Worm (Caenorhabditis elegans) whole organism, L1 larva: ENCODE data around the gene capg-2.

Experiments used
- C16A3.4 ChIP-seq: fragments of 150-350 bp; optimal IDR thresholded peaks from 2 replicates; lab custom pipeline; 2014; ENCODE audit warnings: missing biosample characterization, missing genetic modification characterization
- C34B4.2 ChIP-seq: sonication (generic microtip); optimal IDR thresholded peaks from 2 replicates; lab custom pipeline; 2017; ENCODE audit warnings: mild to moderate bottlenecking, missing genetic modification characterization, missing compliant biosample characterization
- Y116A8C.19 ChIP-seq: sonication (generic microtip); optimal IDR thresholded peaks from 2 replicates; lab custom pipeline; 2016; ENCODE audit warnings: missing compliant biosample characterization, missing genetic modification characterization, borderline replicate concordance
- alr-1 ChIP-seq: fragments of 200-800 bp; sonication (Bioruptor generic); optimal IDR thresholded peaks from 2 replicates; lab custom pipeline; 2018; ENCODE audit warnings: borderline replicate concordance, mild to moderate bottlenecking, missing genetic modification characterization, missing compliant biosample characterization
- aly-2 ChIP-seq: fragments of 150-350 bp; optimal IDR thresholded peaks from 2 replicates; lab custom pipeline; 2014; ENCODE audit warnings: missing biosample characterization, missing genetic modification characterization
- ama-1 ChIP-seq: fragments of 150-350 bp; optimal IDR thresholded peaks from 2 replicates; lab custom pipeline; 2014
- ceh-82 ChIP-seq, 3 experiments: fragments of 150-350 bp in 1 of 3; sonication (generic microtip) in 2 of 3; optimal IDR thresholded peaks; 2 replicates each; lab custom pipeline; 2014 to 2017; ENCODE audit warnings: missing biosample characterization in 3 of 3, missing genetic modification characterization in 3 of 3
- ceh-88 ChIP-seq: fragments of 200-800 bp; sonication (Bioruptor generic); IDR thresholded peaks from 2 replicates; pipeline ENCODE4 v1.3.6; 2022; ENCODE audit warnings: missing genetic modification characterization, missing compliant biosample characterization
- ceh-90 ChIP-seq: sonication (generic microtip); optimal IDR thresholded peaks from 2 replicates; lab custom pipeline; 2016; ENCODE audit warnings: missing genetic modification characterization, missing compliant biosample characterization
- ces-1 ChIP-seq: fragments of 150-350 bp; optimal IDR thresholded peaks from 2 replicates; lab custom pipeline; 2014; ENCODE audit warnings: missing biosample characterization, missing genetic modification reagents, missing genetic modification characterization
- dpl-1 ChIP-seq, 3 experiments: fragments of 150-350 bp in 2 of 3; sonication (generic microtip) in 1 of 3; optimal IDR thresholded peaks; 2 replicates each; lab custom pipeline; 2014 to 2017; ENCODE audit warnings: missing biosample characterization in 3 of 3, missing genetic modification characterization in 3 of 3, missing genetic modification reagents in 3 of 3
- dsc-1 ChIP-seq: sonication (generic microtip); optimal IDR thresholded peaks from 2 replicates; lab custom pipeline; 2016; ENCODE audit warnings: mild to moderate bottlenecking, missing genetic modification characterization, missing compliant biosample characterization
- efl-1 ChIP-seq, 4 experiments: fragments of 150-350 bp; optimal IDR thresholded peaks in 3 of 4; peaks in 1 of 4; 1 replicate in 1 of 4; 2 replicates in 3 of 4; lab custom pipeline; 2014; ENCODE audit warnings: missing biosample characterization in 2 of 4, missing genetic modification characterization in 2 of 4, missing genetic modification reagents in 2 of 4
- efl-3 ChIP-seq: fragments of 200-800 bp; sonication (Bioruptor generic); optimal IDR thresholded peaks from 2 replicates; lab custom pipeline; 2018; ENCODE audit warnings: mild to moderate bottlenecking, missing genetic modification characterization, missing compliant biosample characterization
- egl-27 ChIP-seq, 2 experiments: fragments of 150-350 bp in 1 of 2; sonication (generic microtip); optimal IDR thresholded peaks; 3 replicates each; lab custom pipeline; 2017 to 2018; ENCODE audit warnings: missing biosample characterization in 2 of 2, missing genetic modification characterization in 2 of 2, missing genetic modification reagents in 2 of 2
- elt-2 ChIP-seq: sonication (generic microtip); optimal IDR thresholded peaks from 2 replicates; lab custom pipeline; 2016; ENCODE audit warnings: missing genetic modification characterization, mild to moderate bottlenecking, inconsistent platforms, missing compliant biosample characterization, missing genetic modification reagents
- elt-3 ChIP-seq, 6 experiments: fragments of 150-350 bp in 1 of 6; sonication (generic microtip); optimal IDR thresholded peaks; 2 replicates each; lab custom pipeline; 2017 to 2018; ENCODE audit warnings: missing biosample characterization in 6 of 6, missing genetic modification characterization in 6 of 6, inconsistent platforms in 1 of 6
- fkh-10 ChIP-seq: sonication (generic microtip); optimal IDR thresholded peaks from 2 replicates; lab custom pipeline; 2017; ENCODE audit warnings: missing biosample characterization, missing genetic modification reagents, missing genetic modification characterization
- grh-1 ChIP-seq: fragments of 200-800 bp; sonication (Bioruptor generic); IDR thresholded peaks from 2 replicates; pipeline ENCODE4 v1.3.6; 2022; ENCODE audit warnings: missing genetic modification reagents, missing genetic modification characterization, missing compliant biosample characterization
- hlh-17 ChIP-seq: fragments of 200-800 bp; sonication (Bioruptor generic); optimal IDR thresholded peaks from 2 replicates; lab custom pipeline; 2018; ENCODE audit warnings: missing genetic modification characterization, mild to moderate bottlenecking, missing compliant biosample characterization, moderate library complexity, borderline replicate concordance
- hpl-2 ChIP-seq: fragments of 150-350 bp; optimal IDR thresholded peaks from 2 replicates; lab custom pipeline; 2014; ENCODE audit warnings: missing biosample characterization, missing genetic modification reagents, missing genetic modification characterization
- isw-1 ChIP-seq: fragments of 200-800 bp; sonication (Bioruptor generic); IDR thresholded peaks from 2 replicates; pipeline ENCODE4 v1.3.6; 2022; ENCODE audit warnings: missing genetic modification characterization, missing compliant biosample characterization
- jun-1 ChIP-seq: fragments of 150-350 bp; optimal IDR thresholded peaks from 2 replicates; lab custom pipeline; 2014; ENCODE audit warnings: missing biosample characterization, missing genetic modification reagents, missing genetic modification characterization
- lin-39 ChIP-seq: fragments of 150-350 bp; optimal IDR thresholded peaks from 2 replicates; lab custom pipeline; 2014; ENCODE audit warnings: missing biosample characterization, missing genetic modification reagents, missing genetic modification characterization
- lir-3 ChIP-seq: sonication (generic microtip); optimal IDR thresholded peaks from 2 replicates; lab custom pipeline; 2016; ENCODE audit warnings: mild to moderate bottlenecking, missing genetic modification characterization, moderate library complexity, missing compliant biosample characterization; ENCODE audit not compliant: poor library complexity
- lsy-2 ChIP-seq, 2 experiments: fragments of 150-350 bp; optimal IDR thresholded peaks; 2 replicates each; lab custom pipeline; 2014; ENCODE audit warnings: missing biosample characterization in 2 of 2, missing genetic modification characterization in 2 of 2
- mef-2 ChIP-seq: fragments of 150-350 bp; optimal IDR thresholded peaks from 2 replicates; lab custom pipeline; 2014; ENCODE audit warnings: missing biosample characterization, missing genetic modification characterization
- nhr-11 ChIP-seq: fragments of 150-350 bp; optimal IDR thresholded peaks from 2 replicates; lab custom pipeline; 2014; ENCODE audit warnings: missing biosample characterization, missing genetic modification characterization
- nhr-19 ChIP-seq: fragments of 200-800 bp; sonication (Bioruptor generic); conservative IDR thresholded peaks from 2 replicates; pipeline ENCODE4 v1.3.6; 2022; ENCODE audit warnings: missing genetic modification characterization, missing compliant biosample characterization
- nhr-20 ChIP-seq: sonication (generic microtip); optimal IDR thresholded peaks from 2 replicates; lab custom pipeline; 2016; ENCODE audit warnings: mild to moderate bottlenecking, missing genetic modification characterization, missing compliant biosample characterization
- nhr-237 ChIP-seq: fragments of 150-350 bp; optimal IDR thresholded peaks from 2 replicates; lab custom pipeline; 2014; ENCODE audit warnings: missing biosample characterization, missing genetic modification characterization
- nhr-28 ChIP-seq: fragments of 150-350 bp; optimal IDR thresholded peaks from 2 replicates; lab custom pipeline; 2014; ENCODE audit warnings: missing biosample characterization, missing genetic modification characterization
- nhr-47 ChIP-seq: sonication (generic microtip); optimal IDR thresholded peaks from 2 replicates; lab custom pipeline; 2016; ENCODE audit warnings: mild to moderate bottlenecking, missing genetic modification characterization, moderate library complexity, missing compliant biosample characterization
- pag-3 ChIP-seq: sonication (generic microtip); optimal IDR thresholded peaks from 2 replicates; lab custom pipeline; 2017; ENCODE audit warnings: missing genetic modification characterization, mild to moderate bottlenecking, missing compliant biosample characterization, antibody characterized with exemption, borderline replicate concordance; ENCODE audit not compliant: insufficient read depth
- pax-3 ChIP-seq: fragments of 200-800 bp; sonication (Bioruptor generic); optimal IDR thresholded peaks from 2 replicates; lab custom pipeline; 2018; ENCODE audit warnings: mild to moderate bottlenecking, missing genetic modification characterization, moderate library complexity, missing compliant biosample characterization
- pqm-1 ChIP-seq: sonication (generic microtip); optimal IDR thresholded peaks from 3 replicates; lab custom pipeline; 2017; ENCODE audit warnings: missing biosample characterization, missing genetic modification characterization
- skn-1 ChIP-seq: fragments of 150-350 bp; optimal IDR thresholded peaks from 2 replicates; lab custom pipeline; 2014; ENCODE audit warnings: missing biosample characterization, missing genetic modification characterization
- snpc-4 ChIP-seq: fragments of 150-350 bp; optimal IDR thresholded peaks from 2 replicates; lab custom pipeline; 2014; ENCODE audit warnings: missing biosample characterization, missing genetic modification characterization
- snu-23 ChIP-seq: sonication (generic microtip); optimal IDR thresholded peaks from 2 replicates; lab custom pipeline; 2016; ENCODE audit warnings: missing genetic modification characterization, missing compliant biosample characterization
- sox-4 ChIP-seq: sonication (generic microtip); optimal IDR thresholded peaks from 2 replicates; lab custom pipeline; 2016; ENCODE audit warnings: missing genetic modification characterization, missing compliant biosample characterization
- swsn-7 ChIP-seq: sonication (generic microtip); optimal IDR thresholded peaks from 2 replicates; lab custom pipeline; 2016; ENCODE audit warnings: missing genetic modification characterization, missing compliant biosample characterization
- unc-30 ChIP-seq: sonication (generic microtip); optimal IDR thresholded peaks from 2 replicates; lab custom pipeline; 2017; ENCODE audit warnings: missing biosample characterization, missing genetic modification characterization
- unc-62 ChIP-seq: fragments of 150-350 bp; optimal IDR thresholded peaks from 2 replicates; lab custom pipeline; 2014; ENCODE audit warnings: missing biosample characterization, missing genetic modification reagents, missing genetic modification characterization
- unc-86 ChIP-seq: sonication (generic microtip); optimal IDR thresholded peaks from 2 replicates; lab custom pipeline; 2016; ENCODE audit warnings: missing genetic modification characterization, missing compliant biosample characterization
- unc-98 ChIP-seq: fragments of 200-800 bp; sonication (Bioruptor generic); IDR thresholded peaks from 2 replicates; pipeline ENCODE4 v1.3.6; 2022; ENCODE audit warnings: missing genetic modification characterization, missing compliant biosample characterization
- vab-15 ChIP-seq: sonication (generic microtip); optimal IDR thresholded peaks from 2 replicates; lab custom pipeline; 2017; ENCODE audit warnings: missing genotype, mild to moderate bottlenecking, missing genetic modification characterization, missing compliant biosample characterization
- xbp-1 ChIP-seq: sonication (generic microtip); optimal IDR thresholded peaks from 2 replicates; lab custom pipeline; 2016; ENCODE audit warnings: missing genetic modification characterization, missing compliant biosample characterization
- ztf-4 ChIP-seq: fragments of 150-350 bp; optimal IDR thresholded peaks from 2 replicates; lab custom pipeline; 2014; ENCODE audit warnings: missing biosample characterization, missing genetic modification characterization

capg-2 gene

ce11 chrV:12317080-12317479 is 45.4 kb downstream of the capg-2 start, which contains the start of gene R04F11.3:
TSS of gene R04F11.3 (minus strand) at chrV:12317180.
- no peak for TF ChIP-seq egl-27 (tag; optimal IDR thresholded peaks at IDR 0.05; lab: Kevin White, UChicago)
- no peak for TF ChIP-seq nhr-20 (tag; lab: Kevin White, UChicago)
- TF ChIP-seq swsn-7 (tag; lab: Kevin White, UChicago) = no peak
- no peak for TF ChIP-seq pqm-1 (tag; lab: Kevin White, UChicago)
- TF ChIP-seq xbp-1 = no peak
- no peak for TF ChIP-seq pax-3 (tag; lab: Kevin White, UChicago)
- TF ChIP-seq hpl-2 (GFP tag; lab: Kevin White, UChicago) = no peak
- TF ChIP-seq alr-1 = no peak
- no peak for TF ChIP-seq ceh-88
- TF ChIP-seq hlh-17 (GFP tag; lab: Kevin White, UChicago) = no peak
- no peak for TF ChIP-seq snu-23
- no peak for TF ChIP-seq aly-2 (tag; lab: Kevin White, UChicago)
- TF ChIP-seq elt-3 (tag; optimal IDR thresholded peaks at IDR 0.05; lab: Kevin White, UChicago) = no peak
- no peak for TF ChIP-seq mef-2 (tag; lab: Kevin White, UChicago)

ce11 chrV:12317894-12318553 is 46.4 kb downstream of the capg-2 start, which contains the start of the genes R04F11.5 and R04F11.2:
TSS of gene R04F11.5 (minus strand) at chrV:12318019.
TSS of gene R04F11.2 (plus strand) at chrV:12318381.
- TF ChIP-seq jun-1 (peak; percentile 66), sox-4 (tag; lab: Kevin White, UChicago) (no peak), xbp-1 (peak; percentile 73), ces-1 (GFP tag; lab: Kevin White, UChicago) (no peak), nhr-11 (tag; lab: Kevin White, UChicago) (peak; percentile 34), ceh-90 (tag; lab: Kevin White, UChicago) (no peak), C34B4.2 (tag; lab: Kevin White, UChicago) (no peak), unc-98 (GFP tag; lab: Robert Waterston, UW) (no peak), ceh-88 (peak; percentile 7; the same call in 1 of the 2 replicates), nhr-19 (GFP tag; lab: Robert Waterston, UW) (peak; percentile 72), pag-3 (no peak), isw-1 (GFP tag; lab: Robert Waterston, UW) (peak; percentile 67), dsc-1 (tag; lab: Kevin White, UChicago) (peak; percentile 49), pax-3 (tag; lab: Kevin White, UChicago) (peak; percentile 34), alr-1 (no peak), unc-62 (no peak), elt-3 (tag; optimal IDR thresholded peaks at IDR 0.05; lab: Kevin White, UChicago) (peak in 3 of 6 experiments; percentile 45 to 91 (median 65)), efl-1 (optimal IDR thresholded peaks at IDR 0.05; lab: Kevin White, UChicago) (peak; percentile 84 to 88), efl-1 (GFP tag; optimal IDR thresholded peaks at IDR 0.05 in 1 of 2; lab: Kevin White, UChicago) (peak; percentile 85 to 98), pqm-1 (tag; lab: Kevin White, UChicago) (no peak), snu-23 (peak; percentile 86), grh-1 (GFP tag; lab: Robert Waterston, UW) (0 out of 2 replicates have a peak, but pooled peaks have one; percentile 56), unc-86 (tag; lab: Kevin White, UChicago) (peak; percentile 50), elt-2 (no peak), dpl-1 (GFP tag; optimal IDR thresholded peaks at IDR 0.05; lab: Kevin White, UChicago) (peak; percentile 80 to 88 (median 82)), lin-39 (tag; lab: Kevin White, UChicago) (peak; percentile 59), C16A3.4 (peak; percentile 94), nhr-47 (tag; lab: Kevin White, UChicago) (peak; percentile 77), nhr-237 (tag; lab: Kevin White, UChicago) (peak; percentile 31), ceh-82 (tag; optimal IDR thresholded peaks at IDR 0.05; lab: Kevin White, UChicago) (peak; percentile 55 to 86 (median 59)), Y116A8C.19 (tag; lab: Kevin White, UChicago) (no peak), unc-30 (tag; lab: Kevin White, UChicago) (no peak), ztf-4 (tag; lab: Kevin White, UChicago) (no peak), ama-1 (lab: Kevin White, UChicago) (no peak), lsy-2 (tag; optimal IDR thresholded peaks at IDR 0.05; lab: Kevin White, UChicago) (peak; percentile 99), vab-15 (tag; lab: Kevin White, UChicago) (no peak), snpc-4 (peak; percentile 74), fkh-10 (GFP tag; lab: Kevin White, UChicago) (no peak), nhr-28 (tag; lab: Kevin White, UChicago) (no peak), skn-1 (tag; lab: Kevin White, UChicago) (peak; percentile 89), efl-3 (GFP tag; lab: Kevin White, UChicago) (no peak), hlh-17 (GFP tag; lab: Kevin White, UChicago) (no peak), lir-3 (tag; lab: Kevin White, UChicago) (no peak)
